Worm (Caenorhabditis elegans) whole organism, young adult: ENCODE data around the gene tpan-1.

Source experiments
- F22D6.2 ChIP-seq: sonication (generic microtip); optimal IDR thresholded peaks from 2 replicates; lab custom pipeline; 2016; ENCODE audit warnings: mild to moderate bottlenecking, missing genetic modification characterization, missing compliant biosample characterization
- F37B4.10 ChIP-seq: fragments of 200-800 bp; sonication (Bioruptor generic); IDR thresholded peaks from 2 replicates; pipeline ENCODE4 v1.3.6; 2022; ENCODE audit warnings: missing genetic modification characterization, missing compliant biosample characterization
- K11D2.4 ChIP-seq: fragments of 200-800 bp; sonication (Bioruptor generic); IDR thresholded peaks from 2 replicates; pipeline ENCODE4 v1.3.6; 2022; ENCODE audit warnings: missing genetic modification reagents, missing genetic modification characterization, missing compliant biosample characterization
- K12H6.12 ChIP-seq: fragments of 200-800 bp; sonication (Bioruptor generic); optimal IDR thresholded peaks from 2 replicates; lab custom pipeline; 2018; ENCODE audit warnings: mild to moderate bottlenecking, missing genetic modification characterization, missing compliant biosample characterization
- ama-1 ChIP-seq, 3 experiments: fragments of 150-350 bp in 1 of 3; sonication (generic microtip) in 2 of 3; optimal IDR thresholded peaks; 2 replicates each; lab custom pipeline; 2014 to 2018; ENCODE audit warnings: missing biosample characterization in 2 of 3, missing genetic modification characterization in 2 of 3, missing genetic modification reagents in 2 of 3
- aptf-2 ChIP-seq: fragments of 200-800 bp; sonication (Bioruptor generic); conservative IDR thresholded peaks from 2 replicates; pipeline ENCODE4 v1.3.6; 2022; ENCODE audit warnings: missing genetic modification reagents, missing genetic modification characterization, missing compliant biosample characterization
- aptf-3 ChIP-seq: fragments of 200-800 bp; sonication (Bioruptor generic); IDR thresholded peaks from 2 replicates; pipeline ENCODE4 v1.3.6; 2022; ENCODE audit warnings: missing genetic modification characterization, missing compliant biosample characterization
- attf-5 ChIP-seq: fragments of 200-800 bp; sonication (Bioruptor generic); optimal IDR thresholded peaks from 2 replicates; lab custom pipeline; 2018; ENCODE audit warnings: mild to moderate bottlenecking, missing genetic modification characterization, missing compliant biosample characterization
- bed-2 ChIP-seq: fragments of 200-800 bp; sonication (Bioruptor generic); IDR thresholded peaks from 2 replicates; pipeline ENCODE4 v1.3.6; 2022; ENCODE audit warnings: missing genetic modification reagents, missing genetic modification characterization, missing compliant biosample characterization
- cebp-1 ChIP-seq, 2 experiments: fragments of 200-800 bp in 1 of 2; sonication (Bioruptor generic) in 1 of 2; sonication (generic microtip) in 1 of 2; IDR thresholded peaks in 1 of 2; optimal IDR thresholded peaks in 1 of 2; 2 replicates each; pipeline versions ENCODE4 v1.3.6 to Lab custom; 2017 to 2022; ENCODE audit warnings: missing compliant biosample characterization in 2 of 2, missing genetic modification characterization in 2 of 2, mild to moderate bottlenecking in 1 of 2, missing genetic modification reagents in 1 of 2, moderate library complexity in 1 of 2
- ceh-100 ChIP-seq: fragments of 200-800 bp; sonication (Bioruptor generic); IDR thresholded peaks from 2 replicates; pipeline ENCODE4 v1.3.6; 2022; ENCODE audit warnings: missing genetic modification reagents, missing genetic modification characterization, missing compliant biosample characterization
- ceh-58 ChIP-seq: fragments of 200-800 bp; sonication (Bioruptor generic); IDR thresholded peaks from 2 replicates; pipeline ENCODE4 v1.3.6; 2022; ENCODE audit warnings: missing genetic modification characterization, missing compliant biosample characterization
- ceh-79 ChIP-seq: sonication (generic microtip); optimal IDR thresholded peaks from 2 replicates; lab custom pipeline; 2017; ENCODE audit warnings: mild to moderate bottlenecking, missing genetic modification characterization, missing compliant biosample characterization
- chd-7 ChIP-seq: sonication (generic microtip); optimal IDR thresholded peaks from 2 replicates; lab custom pipeline; 2016; ENCODE audit warnings: mild to moderate bottlenecking, missing genetic modification characterization, moderate library complexity, missing compliant biosample characterization
- dox-1 ChIP-seq: fragments of 200-800 bp; sonication (Bioruptor generic); IDR thresholded peaks from 2 replicates; pipeline ENCODE4 v1.3.6; 2022; ENCODE audit warnings: missing genetic modification reagents, missing genetic modification characterization, missing compliant biosample characterization
- dpff-1 ChIP-seq: sonication (generic microtip); optimal IDR thresholded peaks from 2 replicates; lab custom pipeline; 2017; ENCODE audit warnings: mild to moderate bottlenecking, missing genetic modification characterization, missing compliant biosample characterization
- egl-18 ChIP-seq: fragments of 200-800 bp; sonication (Bioruptor generic); IDR thresholded peaks from 2 replicates; pipeline ENCODE4 v1.3.6; 2022; ENCODE audit warnings: missing genetic modification reagents, missing genetic modification characterization, missing compliant biosample characterization
- egl-44 ChIP-seq: fragments of 200-800 bp; sonication (Bioruptor generic); IDR thresholded peaks from 2 replicates; pipeline ENCODE4 v1.3.6; 2022; ENCODE audit warnings: missing genetic modification reagents, missing genetic modification characterization, missing compliant biosample characterization
- egrh-3 ChIP-seq: fragments of 200-800 bp; sonication (Bioruptor generic); IDR thresholded peaks from 2 replicates; pipeline ENCODE4 v1.3.6; 2022; ENCODE audit warnings: missing genetic modification reagents, missing genetic modification characterization, missing compliant biosample characterization
- ets-4 ChIP-seq: fragments of 200-800 bp; sonication (Bioruptor generic); optimal IDR thresholded peaks from 2 replicates; lab custom pipeline; 2018; ENCODE audit warnings: mild to moderate bottlenecking, missing genetic modification characterization, missing compliant biosample characterization
- him-1 ChIP-seq: sonication (generic microtip); optimal IDR thresholded peaks from 2 replicates; lab custom pipeline; 2016; ENCODE audit warnings: missing genotype, missing genetic modification reagents, missing genetic modification characterization, missing compliant biosample characterization
- hlh-12 ChIP-seq: sonication (generic microtip); optimal IDR thresholded peaks from 2 replicates; lab custom pipeline; 2016; ENCODE audit warnings: missing genetic modification characterization, missing compliant biosample characterization
- hmg-1.2 ChIP-seq: fragments of 200-800 bp; sonication (Bioruptor generic); IDR thresholded peaks from 2 replicates; pipeline ENCODE4 v1.3.6; 2022; ENCODE audit warnings: missing genetic modification reagents, missing genetic modification characterization, missing compliant biosample characterization
- let-526 ChIP-seq: fragments of 200-800 bp; sonication (Bioruptor generic); IDR thresholded peaks from 2 replicates; pipeline ENCODE4 v1.3.6; 2022; ENCODE audit warnings: missing genetic modification reagents, missing genetic modification characterization, missing compliant biosample characterization
- let-607 ChIP-seq, 2 experiments: fragments of 200-800 bp in 1 of 2; sonication (Bioruptor generic) in 1 of 2; sonication (generic microtip) in 1 of 2; optimal IDR thresholded peaks; 2 replicates each; lab custom pipeline; 2016 to 2018; ENCODE audit warnings: mild to moderate bottlenecking in 2 of 2, missing compliant biosample characterization in 2 of 2, missing genetic modification characterization in 2 of 2, moderate library complexity in 2 of 2, missing genotype in 1 of 2
- lin-35 ChIP-seq, 3 experiments: fragments of 150-350 bp in 2 of 3; sonication (generic microtip) in 1 of 3; optimal IDR thresholded peaks; 2 replicates each; lab custom pipeline; 2014 to 2018; ENCODE audit warnings: missing biosample characterization in 3 of 3, missing genetic modification characterization in 3 of 3, missing genetic modification reagents in 3 of 3
- lin-54 ChIP-seq: fragments of 200-800 bp; sonication (Bioruptor generic); optimal IDR thresholded peaks from 2 replicates; lab custom pipeline; 2018; ENCODE audit warnings: mild to moderate bottlenecking, missing genetic modification characterization, missing compliant biosample characterization
- lir-1 ChIP-seq: fragments of 200-800 bp; sonication (Bioruptor generic); conservative IDR thresholded peaks from 2 replicates; pipeline ENCODE4 v1.3.6; 2022; ENCODE audit warnings: missing genetic modification reagents, missing genetic modification characterization, missing compliant biosample characterization
- madf-10 ChIP-seq: sonication (generic microtip); optimal IDR thresholded peaks from 2 replicates; lab custom pipeline; 2016; ENCODE audit warnings: mild to moderate bottlenecking, missing genetic modification characterization, missing compliant biosample characterization
- mcd-1 ChIP-seq: fragments of 200-800 bp; sonication (Bioruptor generic); IDR thresholded peaks from 2 replicates; pipeline ENCODE4 v1.3.6; 2022; ENCODE audit warnings: missing genetic modification reagents, missing genetic modification characterization, missing compliant biosample characterization
- mel-28 ChIP-seq: sonication (generic microtip); optimal IDR thresholded peaks from 2 replicates; lab custom pipeline; 2016; ENCODE audit warnings: borderline replicate concordance, mild to moderate bottlenecking, missing genetic modification characterization, missing compliant biosample characterization
- nhr-80 ChIP-seq: sonication (generic microtip); optimal IDR thresholded peaks from 2 replicates; lab custom pipeline; 2016; ENCODE audit warnings: missing genetic modification characterization, missing compliant biosample characterization
- nhr-90 ChIP-seq: sonication (generic microtip); optimal IDR thresholded peaks from 2 replicates; lab custom pipeline; 2016; ENCODE audit warnings: missing genotype, mild to moderate bottlenecking, missing genetic modification characterization, missing compliant biosample characterization
- pbrm-1 ChIP-seq: fragments of 200-800 bp; sonication (Bioruptor generic); IDR thresholded peaks from 2 replicates; pipeline ENCODE4 v1.3.6; 2022; ENCODE audit warnings: missing genetic modification reagents, missing genetic modification characterization, missing compliant biosample characterization
- pha-4 ChIP-seq: fragments of 150-350 bp; sonication (generic microtip); optimal IDR thresholded peaks from 2 replicates; lab custom pipeline; 2014; ENCODE audit warnings: missing biosample characterization, missing genetic modification reagents, missing genetic modification characterization
- sea-2 ChIP-seq: fragments of 200-800 bp; sonication (Bioruptor generic); IDR thresholded peaks from 2 replicates; pipeline ENCODE4 v1.3.6; 2022; ENCODE audit warnings: missing genetic modification characterization, missing compliant biosample characterization
- snpc-1.3 ChIP-seq: sonication (generic microtip); optimal IDR thresholded peaks from 2 replicates; lab custom pipeline; 2017; ENCODE audit warnings: missing genetic modification characterization, mild to moderate bottlenecking, missing compliant biosample characterization, antibody characterized with exemption, moderate library complexity, missing genotype, missing genetic modification reagents; ENCODE audit not compliant: insufficient read depth
- snpc-4 ChIP-seq, 5 experiments: fragments of 150-350 bp in 1 of 5; sonication (generic microtip) in 4 of 5; optimal IDR thresholded peaks; 2 replicates each; lab custom pipeline; 2014 to 2018; ENCODE audit warnings: missing genetic modification characterization in 5 of 5, missing biosample characterization in 3 of 5, antibody characterized with exemption in 2 of 5, mild to moderate bottlenecking in 2 of 5, missing compliant biosample characterization in 2 of 5, missing genotype in 2 of 5, moderate library complexity in 2 of 5, missing genetic modification reagents in 1 of 5
- sptf-2 ChIP-seq: fragments of 200-800 bp; sonication (Bioruptor generic); optimal IDR thresholded peaks from 2 replicates; lab custom pipeline; 2018; ENCODE audit warnings: mild to moderate bottlenecking, missing genetic modification characterization, missing compliant biosample characterization
- unc-62 ChIP-seq: fragments of 150-350 bp; optimal IDR thresholded peaks from 2 replicates; lab custom pipeline; 2014; ENCODE audit warnings: missing biosample characterization, missing genetic modification reagents, missing genetic modification characterization
- zfh-2 ChIP-seq: fragments of 200-800 bp; sonication (Bioruptor generic); conservative IDR thresholded peaks from 2 replicates; pipeline ENCODE4 v1.3.6; 2022; ENCODE audit warnings: missing genetic modification reagents, missing genetic modification characterization, missing compliant biosample characterization
- ztf-18 ChIP-seq: sonication (generic microtip); optimal IDR thresholded peaks from 2 replicates; lab custom pipeline; 2016; ENCODE audit warnings: missing genotype, mild to moderate bottlenecking, missing genetic modification characterization, missing compliant biosample characterization

The tpan-1 gene

ce11 chrV:20793761-20794160 is 4.5 kb downstream of the tpan-1 start:
- TF ChIP-seq ama-1 (optimal IDR thresholded peaks at IDR 0.05; lab: Kevin White, UChicago) (no peak), ama-1 (GFP tag; optimal IDR thresholded peaks at IDR 0.05; lab: Kevin White, UChicago) (no peak), lir-1 (no peak), ceh-100 (GFP tag; lab: Robert Waterston, UW) (no peak), K12H6.12 (peak; percentile 74), attf-5 (GFP tag; lab: Kevin White, UChicago) (peak; percentile 41), mcd-1 (GFP tag; lab: Robert Waterston, UW) (peak; percentile 24; the same call in 1 of the 2 replicates), F22D6.2 (no peak), ceh-58 (GFP tag; lab: Robert Waterston, UW) (no peak), F37B4.10 (GFP tag; lab: Robert Waterston, UW) (no peak), nhr-80 (tag; lab: Kevin White, UChicago) (peak; percentile 80), sea-2 (no peak), hmg-1.2 (GFP tag; lab: Robert Waterston, UW) (no peak; the same call in 1 of the 2 replicates), snpc-4 (GFP tag; optimal IDR thresholded peaks at IDR 0.05; lab: Kevin White, UChicago) (no peak), snpc-4 (tag; optimal IDR thresholded peaks at IDR 0.05; lab: Kevin White, UChicago) (peak in 1 of 4 experiments; percentile 11), aptf-2 (GFP tag; lab: Robert Waterston, UW) (no peak), cebp-1 (GFP tag; IDR thresholded peaks at IDR 0.05; lab: Robert Waterston, UW) (no peak), cebp-1 (tag; optimal IDR thresholded peaks at IDR 0.05; lab: Kevin White, UChicago) (peak; percentile 50), aptf-3 (GFP tag; lab: Robert Waterston, UW) (0 out of 2 replicates have a peak, but pooled peaks have one; percentile 67), chd-7 (tag; lab: Kevin White, UChicago) (no peak), madf-10 (tag; lab: Kevin White, UChicago) (peak; percentile 11), snpc-1.3 (no peak), dox-1 (GFP tag; lab: Robert Waterston, UW) (peak; percentile 56), pbrm-1 (no peak), bed-2 (GFP tag; lab: Robert Waterston, UW) (no peak), ets-4 (GFP tag; lab: Kevin White, UChicago) (no peak), egrh-3 (GFP tag; lab: Robert Waterston, UW) (peak; percentile 41; the same call in 1 of the 2 replicates), hlh-12 (no peak), unc-62 (GFP tag; lab: Kevin White, UChicago) (no peak), mel-28 (tag; lab: Kevin White, UChicago) (no peak), ztf-18 (no peak), zfh-2 (GFP tag; lab: Robert Waterston, UW) (peak; percentile 97), let-607 (tag; optimal IDR thresholded peaks at IDR 0.05; lab: Kevin White, UChicago) (no peak), nhr-90 (tag; lab: Kevin White, UChicago) (no peak), let-526 (GFP tag; lab: Robert Waterston, UW) (no peak), pha-4 (tag; lab: Kevin White, UChicago) (no peak), K11D2.4 (GFP tag; lab: Robert Waterston, UW) (peak; percentile 22; the same call in 1 of the 2 replicates)

DNA sequence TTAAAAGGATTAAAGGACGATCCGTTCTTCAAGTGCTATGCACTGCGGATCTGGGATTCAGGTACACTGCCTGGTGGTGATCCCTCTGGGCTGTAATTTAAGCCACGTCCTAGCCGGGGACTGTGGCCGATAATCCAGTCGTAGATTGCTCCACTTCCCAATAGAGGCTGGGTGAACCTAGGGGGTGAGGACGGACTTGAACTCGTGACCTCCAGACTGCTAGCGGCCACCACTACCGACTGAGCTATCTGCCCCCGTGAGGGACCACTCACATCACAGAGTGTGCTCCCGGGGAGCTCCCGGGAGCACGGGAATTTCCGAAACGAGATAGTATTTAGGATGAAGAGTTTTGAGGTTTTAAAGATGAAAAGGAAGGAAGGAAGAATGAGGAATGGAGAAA is 6.1 kb downstream of the tpan-1 start:
- TF ChIP-seq zfh-2 (GFP tag; lab: Robert Waterston, UW) = 0 out of 2 replicates have a peak, but pooled peaks have one; percentile 13
- TF ChIP-seq dox-1 (GFP tag; lab: Robert Waterston, UW) = 0 out of 2 replicates have a peak, but pooled peaks have one; percentile 15

- TF ChIP-seq sptf-2 (GFP tag; lab: Kevin White, UChicago) (no peak), snpc-1.3 (no peak), egrh-3 (GFP tag; lab: Robert Waterston, UW) (no peak), K12H6.12 (no peak), him-1 (tag; lab: Kevin White, UChicago) (no peak), egl-18 (GFP tag; lab: Robert Waterston, UW) (no peak), egl-44 (GFP tag; lab: Robert Waterston, UW) (no peak), dox-1 (GFP tag; lab: Robert Waterston, UW) (no peak), lin-54 (GFP tag; lab: Kevin White, UChicago) (no peak), lin-35 (GFP tag; optimal IDR thresholded peaks at IDR 0.05; lab: Kevin White, UChicago) (no peak), mel-28 (tag; lab: Kevin White, UChicago) (no peak), ceh-79 (tag; lab: Kevin White, UChicago) (no peak), madf-10 (tag; lab: Kevin White, UChicago) (no peak), dpff-1 (tag; lab: Kevin White, UChicago) (no peak)
- TF ChIP-seq, all 124 proteins: peak for 0
Measured at ce11 chrV:20797918-20798317, 8.6 kb downstream of the tpan-1 start, which contains the start of gene sdf-9. Gene sdf-9, plus strand, starts transcription at chrV:20798218.
